Worm (Caenorhabditis elegans): ENCODE measurements around the gene ZK1058.3.

Gene ZK1058.3

ce11 chrIII:3959206-3959605 is 40.5 kb downstream of the ZK1058.3 start (continued):
- TF ChIP-seq gei-8 (GFP tag; optimal IDR thresholded peaks at IDR 0.05) (no peak), aha-1 (tag) (peak; percentile 84), duxl-1 (tag; optimal IDR thresholded peaks at IDR 0.05; ENCODE audit: poor library complexity) (no peak), hlh-30 (tag; optimal IDR thresholded peaks at IDR 0.05; ENCODE audit: insufficient read depth) (peak; percentile 44), skn-1 (tag; optimal IDR thresholded peaks at IDR 0.05) (no peak), lsy-2 (tag; optimal IDR thresholded peaks at IDR 0.05) (no peak), ceh-82 (tag; optimal IDR thresholded peaks at IDR 0.05) (no peak), daf-12 (tag; optimal IDR thresholded peaks at IDR 0.05) (no peak)

- TF ChIP-seq lin-13 (GFP tag; optimal IDR thresholded peaks at IDR 0.05) (no peak), mdl-1 (tag; optimal IDR thresholded peaks at IDR 0.05) (peak in 1 of 2 experiments; percentile 30), nhr-28 (tag; optimal IDR thresholded peaks at IDR 0.05) (peak; percentile 19), F10B5.3 (tag; optimal IDR thresholded peaks at IDR 0.05) (no peak), madf-9 (GFP tag; conservative IDR thresholded peaks at IDR 0.05) (no peak), fos-1 (tag; optimal IDR thresholded peaks at IDR 0.05) (no peak), dmd-6 (GFP tag; IDR thresholded peaks at IDR 0.05) (peak; percentile 33; the same call in 1 of the 2 replicates), dve-1 (tag; optimal IDR thresholded peaks at IDR 0.05; ENCODE audit: insufficient read depth) (peak; percentile 38), aha-1 (tag) (peak; percentile 85), pqm-1 (tag; optimal IDR thresholded peaks at IDR 0.05) (peak; percentile 25), lin-39 (tag; optimal IDR thresholded peaks at IDR 0.05) (no peak), hlh-11 (tag; optimal IDR thresholded peaks at IDR 0.05) (peak; percentile 53), egl-43 (GFP tag; IDR thresholded peaks at IDR 0.05) (no peak), php-3 (GFP tag; IDR thresholded peaks at IDR 0.05) (peak; percentile 72), mes-2 (tag; optimal IDR thresholded peaks at IDR 0.05; ENCODE audit: poor library complexity, severe bottlenecking) (peak; percentile 18), hlh-30 (tag; optimal IDR thresholded peaks at IDR 0.05; ENCODE audit: insufficient read depth) (peak; percentile 35), tag-97 (GFP tag; IDR thresholded peaks at IDR 0.05) (no peak), daf-16 (GFP tag; optimal IDR thresholded peaks at IDR 0.05) (no peak), daf-16 (tag; optimal IDR thresholded peaks at IDR 0.05) (peak; percentile 51)
Observed at ce11 chrIII:3959987-3960386, 41.3 kb downstream of the ZK1058.3 start, which contains the start of gene R10E9.3. Gene R10E9.3, plus strand, starts transcription at chrIII:3960221.

ce11 chrIII:3964237-3964636 is 45.6 kb downstream of the ZK1058.3 start, which contains the start of gene R10E9.2:
Gene R10E9.2, minus strand, starts transcription at chrIII:3964337.
- TF ChIP-seq daf-12 (tag; optimal IDR thresholded peaks at IDR 0.05) (no peak), hlh-30 (tag; optimal IDR thresholded peaks at IDR 0.05; ENCODE audit: insufficient read depth) (no peak), F44E2.7 (GFP tag; IDR thresholded peaks at IDR 0.05) (no peak), daf-8 (GFP tag; IDR thresholded peaks at IDR 0.05) (no peak), Y48G9A.11 (GFP tag; IDR thresholded peaks at IDR 0.05) (no peak), ztf-11 (tag; optimal IDR thresholded peaks at IDR 0.05) (no peak), zip-2 (tag; optimal IDR thresholded peaks at IDR 0.05) (no peak), ceh-82 (tag; optimal IDR thresholded peaks at IDR 0.05) (no peak), F37D6.2 (tag; optimal IDR thresholded peaks at IDR 0.05) (no peak), lin-13 (GFP tag; optimal IDR thresholded peaks at IDR 0.05) (no peak), R02D3.7 (tag; optimal IDR thresholded peaks at IDR 0.05) (no peak), lin-39 (tag; optimal IDR thresholded peaks at IDR 0.05) (no peak), mdl-1 (tag; optimal IDR thresholded peaks at IDR 0.05) (no peak), zag-1 (tag; optimal IDR thresholded peaks at IDR 0.05) (no peak), unc-62 (GFP tag; optimal IDR thresholded peaks at IDR 0.05 in 1 of 2) (no peak), unc-62 (tag; optimal IDR thresholded peaks at IDR 0.05) (no peak)

- TF ChIP-seq snpc-1.2 (GFP tag; IDR thresholded peaks at IDR 0.05) (no peak), unc-62 (GFP tag; optimal IDR thresholded peaks at IDR 0.05 in 1 of 2) (peak in 1 of 2 experiments; percentile 93), unc-62 (tag; optimal IDR thresholded peaks at IDR 0.05) (no peak)
Observed at ce11 chrIII:3966143-3966542, 47.5 kb downstream of the ZK1058.3 start.

Data from whole organism, L4 larva.